Worm (Caenorhabditis elegans) whole organism, young adult: ENCODE data around the gene F59F3.6.

Experiments
- B0261.1 ChIP-seq: sonication (generic microtip); optimal IDR thresholded peaks from 2 replicates; lab custom pipeline; 2016; ENCODE audit warnings: mild to moderate bottlenecking, missing genetic modification characterization, moderate library complexity, missing compliant biosample characterization
- F10E7.11 ChIP-seq: sonication (generic microtip); optimal IDR thresholded peaks from 2 replicates; lab custom pipeline; 2017; ENCODE audit warnings: mild to moderate bottlenecking, missing genetic modification characterization, moderate library complexity, missing compliant biosample characterization
- F22D6.2 ChIP-seq: sonication (generic microtip); optimal IDR thresholded peaks from 2 replicates; lab custom pipeline; 2016; ENCODE audit warnings: mild to moderate bottlenecking, missing genetic modification characterization, missing compliant biosample characterization
- F23B12.7 ChIP-seq: sonication (generic microtip); optimal IDR thresholded peaks from 2 replicates; lab custom pipeline; 2017; ENCODE audit warnings: missing genetic modification characterization, mild to moderate bottlenecking, missing compliant biosample characterization, antibody characterized with exemption, moderate library complexity; ENCODE audit not compliant: insufficient read depth
- F37B4.10 ChIP-seq: fragments of 200-800 bp; sonication (Bioruptor generic); IDR thresholded peaks from 2 replicates; pipeline ENCODE4 v1.3.6; 2022; ENCODE audit warnings: missing genetic modification characterization, missing compliant biosample characterization
- Y67H2A.10 ChIP-seq: fragments of 200-800 bp; sonication (Bioruptor generic); conservative IDR thresholded peaks from 2 replicates; pipeline ENCODE4 v1.3.6; 2022; ENCODE audit warnings: missing genetic modification reagents, missing genetic modification characterization, missing compliant biosample characterization
- bed-1 ChIP-seq: fragments of 200-800 bp; sonication (Bioruptor generic); IDR thresholded peaks from 2 replicates; pipeline ENCODE4 v1.3.6; 2022; ENCODE audit warnings: missing genetic modification reagents, missing genetic modification characterization, missing compliant biosample characterization
- ceh-27 ChIP-seq: fragments of 200-800 bp; sonication (Bioruptor generic); optimal IDR thresholded peaks from 2 replicates; lab custom pipeline; 2018; ENCODE audit warnings: mild to moderate bottlenecking, missing genetic modification characterization, moderate library complexity, missing compliant biosample characterization
- die-1 ChIP-seq: sonication (generic microtip); optimal IDR thresholded peaks from 2 replicates; lab custom pipeline; 2016; ENCODE audit warnings: missing genotype, mild to moderate bottlenecking, missing genetic modification characterization, missing compliant biosample characterization
- dpl-1 ChIP-seq: fragments of 150-350 bp; optimal IDR thresholded peaks from 2 replicates; lab custom pipeline; 2014; ENCODE audit warnings: missing biosample characterization, missing genetic modification reagents, missing genetic modification characterization
- egl-44 ChIP-seq: fragments of 200-800 bp; sonication (Bioruptor generic); IDR thresholded peaks from 2 replicates; pipeline ENCODE4 v1.3.6; 2022; ENCODE audit warnings: missing genetic modification reagents, missing genetic modification characterization, missing compliant biosample characterization
- ekl-4 ChIP-seq: fragments of 200-800 bp; sonication (Bioruptor generic); IDR thresholded peaks from 2 replicates; pipeline ENCODE4 v1.3.6; 2022; ENCODE audit warnings: missing genetic modification reagents, missing genetic modification characterization, missing compliant biosample characterization
- gei-17 ChIP-seq: fragments of 200-800 bp; sonication (Bioruptor generic); optimal IDR thresholded peaks from 2 replicates; lab custom pipeline; 2018; ENCODE audit warnings: mild to moderate bottlenecking, missing genetic modification characterization, missing compliant biosample characterization
- hlh-12 ChIP-seq: sonication (generic microtip); optimal IDR thresholded peaks from 2 replicates; lab custom pipeline; 2016; ENCODE audit warnings: missing genetic modification characterization, missing compliant biosample characterization
- lin-26 ChIP-seq: fragments of 200-800 bp; sonication (Bioruptor generic); IDR thresholded peaks from 2 replicates; pipeline ENCODE4 v1.3.6; 2022; ENCODE audit warnings: missing genetic modification reagents, missing genetic modification characterization, missing compliant biosample characterization
- lin-35 ChIP-seq, 3 experiments: fragments of 150-350 bp in 2 of 3; sonication (generic microtip) in 1 of 3; optimal IDR thresholded peaks; 2 replicates each; lab custom pipeline; 2014 to 2018; ENCODE audit warnings: missing biosample characterization in 3 of 3, missing genetic modification characterization in 3 of 3, missing genetic modification reagents in 3 of 3
- lin-54 ChIP-seq: fragments of 200-800 bp; sonication (Bioruptor generic); optimal IDR thresholded peaks from 2 replicates; lab custom pipeline; 2018; ENCODE audit warnings: mild to moderate bottlenecking, missing genetic modification characterization, missing compliant biosample characterization
- lir-1 ChIP-seq: fragments of 200-800 bp; sonication (Bioruptor generic); conservative IDR thresholded peaks from 2 replicates; pipeline ENCODE4 v1.3.6; 2022; ENCODE audit warnings: missing genetic modification reagents, missing genetic modification characterization, missing compliant biosample characterization
- lsl-1 ChIP-seq: fragments of 200-800 bp; sonication (Bioruptor generic); optimal IDR thresholded peaks from 2 replicates; lab custom pipeline; 2018; ENCODE audit warnings: mild to moderate bottlenecking, missing genetic modification characterization, moderate library complexity, missing compliant biosample characterization
- lsy-27 ChIP-seq: sonication (generic microtip); optimal IDR thresholded peaks from 2 replicates; lab custom pipeline; 2017; ENCODE audit warnings: missing genetic modification characterization, mild to moderate bottlenecking, missing compliant biosample characterization, antibody characterized with exemption, missing genotype, borderline replicate concordance; ENCODE audit not compliant: insufficient read depth
- madf-10 ChIP-seq: sonication (generic microtip); optimal IDR thresholded peaks from 2 replicates; lab custom pipeline; 2016; ENCODE audit warnings: mild to moderate bottlenecking, missing genetic modification characterization, missing compliant biosample characterization
- madf-3 ChIP-seq: fragments of 200-800 bp; sonication (Bioruptor generic); IDR thresholded peaks from 2 replicates; pipeline ENCODE4 v1.3.6; 2022; ENCODE audit warnings: missing genetic modification reagents, missing genetic modification characterization, missing compliant biosample characterization
- mel-28 ChIP-seq: sonication (generic microtip); optimal IDR thresholded peaks from 2 replicates; lab custom pipeline; 2016; ENCODE audit warnings: borderline replicate concordance, mild to moderate bottlenecking, missing genetic modification characterization, missing compliant biosample characterization
- nfyb-1 ChIP-seq: fragments of 200-800 bp; sonication (Bioruptor generic); IDR thresholded peaks from 2 replicates; pipeline ENCODE4 v1.3.6; 2022; ENCODE audit warnings: missing genetic modification reagents, missing genetic modification characterization, missing compliant biosample characterization
- nhr-80 ChIP-seq: sonication (generic microtip); optimal IDR thresholded peaks from 2 replicates; lab custom pipeline; 2016; ENCODE audit warnings: missing genetic modification characterization, missing compliant biosample characterization
- nhr-90 ChIP-seq: sonication (generic microtip); optimal IDR thresholded peaks from 2 replicates; lab custom pipeline; 2016; ENCODE audit warnings: missing genotype, mild to moderate bottlenecking, missing genetic modification characterization, missing compliant biosample characterization
- pbrm-1 ChIP-seq: fragments of 200-800 bp; sonication (Bioruptor generic); IDR thresholded peaks from 2 replicates; pipeline ENCODE4 v1.3.6; 2022; ENCODE audit warnings: missing genetic modification reagents, missing genetic modification characterization, missing compliant biosample characterization
- rec-8 ChIP-seq, 2 experiments: sonication (generic microtip); optimal IDR thresholded peaks; 2 replicates each; lab custom pipeline; 2016; ENCODE audit warnings: mild to moderate bottlenecking in 2 of 2, missing genetic modification characterization in 2 of 2, missing genetic modification reagents in 2 of 2, missing genotype in 2 of 2, missing biosample characterization in 1 of 2, missing compliant biosample characterization in 1 of 2, moderate library complexity in 1 of 2
- rpc-1 ChIP-seq, 2 experiments: fragments of 150-350 bp in 1 of 2; sonication (generic microtip) in 1 of 2; optimal IDR thresholded peaks; 2 replicates each; lab custom pipeline; 2014 to 2018; ENCODE audit warnings: missing biosample characterization in 1 of 2, missing genetic modification characterization in 1 of 2, missing genetic modification reagents in 1 of 2, missing genotype in 1 of 2
- zfh-2 ChIP-seq: fragments of 200-800 bp; sonication (Bioruptor generic); conservative IDR thresholded peaks from 2 replicates; pipeline ENCODE4 v1.3.6; 2022; ENCODE audit warnings: missing genetic modification reagents, missing genetic modification characterization, missing compliant biosample characterization
- zim-3 ChIP-seq: sonication (generic microtip); optimal IDR thresholded peaks from 2 replicates; lab custom pipeline; 2017; ENCODE audit warnings: mild to moderate bottlenecking, missing genetic modification characterization, moderate library complexity, missing compliant biosample characterization
- ztf-28 ChIP-seq: fragments of 200-800 bp; sonication (Bioruptor generic); IDR thresholded peaks from 2 replicates; pipeline ENCODE4 v1.3.6; 2022; ENCODE audit warnings: missing genetic modification reagents, missing genetic modification characterization, missing compliant biosample characterization

Gene F59F3.6

DNA sequence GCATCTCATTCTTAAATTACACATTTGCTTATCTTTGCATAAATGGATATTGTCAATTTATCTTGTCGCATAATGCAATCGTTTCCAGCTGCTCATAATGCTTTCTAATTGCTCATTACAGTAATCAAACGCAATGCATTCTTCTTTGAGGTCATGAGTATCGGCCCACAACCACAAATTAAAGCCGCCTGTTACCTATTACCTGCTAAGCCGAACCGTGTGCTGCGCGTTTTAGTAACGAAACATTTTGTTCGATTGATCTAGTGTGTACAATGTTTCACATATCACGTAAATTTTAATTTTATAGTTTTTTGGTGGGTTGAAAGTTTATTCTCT, 34.8 kb upstream of the F59F3.6 start:
- no peak for TF ChIP-seq lir-1
- TF ChIP-seq F22D6.2 (tag; lab: Kevin White, UChicago), result no peak
- TF ChIP-seq rec-8 (tag; optimal IDR thresholded peaks at IDR 0.05; lab: Kevin White, UChicago), result no peak
- no peak for TF ChIP-seq die-1 (tag; lab: Kevin White, UChicago)
- TF ChIP-seq lin-54, result no peak
- TF ChIP-seq hlh-12, result no peak
- no peak for TF ChIP-seq dpl-1 (GFP tag; lab: Kevin White, UChicago)
- no peak for TF ChIP-seq zim-3 (tag; lab: Kevin White, UChicago)
- TF ChIP-seq nhr-80, result no peak
- TF ChIP-seq lsl-1 (GFP tag; lab: Kevin White, UChicago), result no peak
- no peak for TF ChIP-seq egl-44 (GFP tag; lab: Robert Waterston, UW)
- TF ChIP-seq madf-10 (tag; lab: Kevin White, UChicago), result no peak

DNA sequence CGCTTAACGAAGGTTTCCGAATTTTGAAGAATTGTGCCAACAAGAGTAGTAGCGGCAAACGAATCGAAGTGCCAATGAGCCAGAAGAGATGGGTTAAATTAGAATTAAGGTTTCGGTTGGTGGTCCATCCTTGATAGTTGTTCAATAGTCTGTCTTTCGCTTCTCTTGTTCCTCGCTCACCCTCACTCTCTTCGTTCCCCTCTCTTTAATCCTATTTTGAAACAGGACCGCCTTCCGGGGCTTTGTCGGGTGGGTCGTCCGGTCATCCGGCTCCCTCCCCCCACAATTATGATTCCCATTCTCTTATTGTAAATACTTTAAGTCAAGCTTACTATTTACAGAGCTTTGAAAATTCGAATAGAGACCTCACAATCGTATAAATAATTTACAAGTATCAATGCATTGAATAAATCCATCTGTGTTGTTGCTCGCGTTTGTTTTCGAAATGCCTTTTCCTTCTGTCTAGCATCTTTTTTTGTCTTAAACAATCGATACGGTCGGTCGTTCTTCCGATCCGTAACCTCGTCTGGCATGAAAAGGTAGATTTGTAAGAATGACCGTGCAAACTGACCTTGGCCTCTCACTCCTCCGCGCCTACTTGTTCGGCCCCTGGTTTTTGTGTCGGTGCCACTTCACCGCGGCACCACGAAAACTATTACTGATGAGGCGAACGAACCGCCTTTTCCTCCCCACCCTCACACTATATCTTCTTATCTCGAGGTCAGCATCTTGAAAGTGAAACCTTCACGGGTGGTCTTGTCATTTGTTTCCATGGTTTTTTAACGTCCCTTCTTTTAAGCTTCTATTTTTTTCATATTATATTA, 34.3 kb upstream of the F59F3.6 start:
- no peak for TF ChIP-seq gei-17 (GFP tag; lab: Kevin White, UChicago)
- no peak for TF ChIP-seq madf-3
- TF ChIP-seq F37B4.10 (GFP tag; lab: Robert Waterston, UW), result 0 out of 2 replicates have a peak, but pooled peaks have one; percentile 47
- no peak for TF ChIP-seq ekl-4 (GFP tag; lab: Robert Waterston, UW)
- TF ChIP-seq zfh-2 (GFP tag; lab: Robert Waterston, UW), result 0 out of 2 replicates have a peak, but pooled peaks have one; percentile 18

DNA sequence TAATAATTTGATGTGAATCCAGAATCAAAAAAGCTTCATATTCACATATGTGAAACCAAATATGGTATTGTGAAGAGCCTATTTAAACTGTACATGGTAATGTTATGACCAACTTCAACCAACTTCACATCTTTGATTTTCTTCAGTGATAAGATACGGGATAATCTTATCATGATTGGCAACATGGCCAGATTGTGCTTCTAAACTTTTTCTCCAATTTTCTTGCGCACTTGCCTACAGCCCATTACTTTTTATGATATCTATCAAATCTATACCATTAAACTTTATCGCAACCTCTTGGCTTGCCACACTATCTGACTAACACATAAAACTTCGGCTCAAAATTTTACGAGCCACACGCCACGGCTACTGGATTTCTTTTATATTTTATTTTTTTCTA, 33.3 kb upstream of the F59F3.6 start:
- no peak for TF ChIP-seq lin-35 (GFP tag; optimal IDR thresholded peaks at IDR 0.05; lab: Kevin White, UChicago)
- no peak for TF ChIP-seq lin-26 (GFP tag; lab: Robert Waterston, UW)
- no peak for TF ChIP-seq gei-17 (GFP tag; lab: Kevin White, UChicago)
- no peak for TF ChIP-seq lsy-27 (tag; lab: Kevin White, UChicago)
- no peak for TF ChIP-seq Y67H2A.10 (GFP tag; lab: Robert Waterston, UW)
- no peak for TF ChIP-seq nhr-90
- TF ChIP-seq madf-10 (tag; lab: Kevin White, UChicago), result no peak
- no peak for TF ChIP-seq F23B12.7 (tag; lab: Kevin White, UChicago)
- no peak for TF ChIP-seq rpc-1 (optimal IDR thresholded peaks at IDR 0.05; lab: Kevin White, UChicago)
- no peak for TF ChIP-seq rpc-1 (tag; optimal IDR thresholded peaks at IDR 0.05; lab: Kevin White, UChicago)
- TF ChIP-seq bed-1 (GFP tag; lab: Robert Waterston, UW), result no peak
- TF ChIP-seq mel-28 (tag; lab: Kevin White, UChicago), result no peak
- no peak for TF ChIP-seq F22D6.2 (tag; lab: Kevin White, UChicago)
- no peak for TF ChIP-seq B0261.1 (tag; lab: Kevin White, UChicago)
- no peak for TF ChIP-seq ceh-27

DNA sequence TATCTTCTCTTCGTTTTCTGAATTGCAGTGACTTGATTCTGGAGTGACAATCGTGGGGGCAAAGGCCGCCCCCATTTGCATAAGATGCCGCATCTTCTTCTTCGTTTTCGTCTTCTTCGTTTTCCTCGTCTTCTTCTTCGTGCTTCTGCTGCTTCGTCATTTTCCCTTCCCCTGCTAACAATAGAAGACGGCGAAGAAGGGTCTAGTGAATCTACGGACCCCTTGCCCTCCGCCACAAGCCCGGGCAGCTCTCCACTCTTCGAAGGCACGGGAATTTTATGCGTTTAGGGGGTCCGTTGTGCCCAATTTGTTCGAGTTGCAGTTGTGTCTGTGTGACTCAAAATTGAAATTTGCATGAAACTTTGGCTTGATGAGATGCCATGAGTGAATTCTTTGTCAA, 32.8 kb upstream of the F59F3.6 start:
- TF ChIP-seq nfyb-1 (GFP tag; lab: Robert Waterston, UW), result 0 out of 2 replicates have a peak, but pooled peaks have one; percentile 38
- TF ChIP-seq pbrm-1 (GFP tag; lab: Robert Waterston, UW), result 0 out of 2 replicates have a peak, but pooled peaks have one; percentile 11
- TF ChIP-seq B0261.1 (tag; lab: Kevin White, UChicago), result no peak
- TF ChIP-seq F10E7.11 (tag; lab: Kevin White, UChicago), result no peak
- 0 out of 2 replicates have a peak, but pooled peaks have one; percentile 18 for TF ChIP-seq ztf-28 (GFP tag; lab: Robert Waterston, UW)
- 0 out of 2 replicates have a peak, but pooled peaks have one; percentile 9 for TF ChIP-seq zfh-2 (GFP tag; lab: Robert Waterston, UW)
